Worm (Caenorhabditis elegans) whole organism, late embryonic: Measurements from ENCODE around the gene fbxa-82.

ENCODE experiments used
- pag-3 ChIP-seq: sonication (generic microtip); optimal IDR thresholded peaks from 2 replicates; lab custom pipeline; 2016; ENCODE audit warnings: missing compliant biosample characterization, missing genetic modification characterization, borderline replicate concordance
- pqm-1 ChIP-seq: sonication (generic microtip); optimal IDR thresholded peaks from 2 replicates; lab custom pipeline; 2016; ENCODE audit warnings: missing genetic modification characterization, missing compliant biosample characterization
- unc-55 ChIP-seq: sonication (generic microtip); optimal IDR thresholded peaks from 2 replicates; lab custom pipeline; 2017; ENCODE audit warnings: missing biosample characterization, missing genetic modification reagents, missing genetic modification characterization

DNA sequence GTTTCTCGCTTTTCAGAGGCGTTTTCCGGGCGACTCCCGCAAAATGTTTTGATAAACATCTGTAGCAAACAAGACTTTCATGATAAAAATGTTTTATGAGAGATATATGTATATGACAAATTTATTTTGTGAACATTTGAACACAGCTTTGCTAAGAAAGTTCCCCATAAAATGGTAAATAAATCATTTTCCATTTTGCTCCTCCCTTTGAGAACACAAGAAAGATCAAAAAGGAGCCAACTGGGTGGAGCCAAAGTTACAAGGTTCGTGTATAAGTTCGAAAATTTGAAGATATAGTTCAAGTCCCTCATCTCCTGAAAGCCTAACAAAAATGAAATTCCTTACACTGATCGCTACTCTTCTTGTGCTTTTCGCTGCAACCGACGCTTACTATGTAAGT lies 38.1 kb upstream of the fbxa-82 start, which contains the start of gene C01G10.17:
- TF ChIP-seq unc-55 (GFP tag; lab: Kevin White, UChicago): no peak
- no peak for TF ChIP-seq pag-3 (tag; lab: Kevin White, UChicago)
- TF ChIP-seq pqm-1 (tag; lab: Kevin White, UChicago): no peak
